Worm (Caenorhabditis elegans) whole organism, late embryonic: ENCODE data around the gene grd-8.

Source experiments
- ceh-31 ChIP-seq: sonication (generic microtip); optimal IDR thresholded peaks from 2 replicates; lab custom pipeline; 2016; ENCODE audit warnings: missing genetic modification characterization, missing compliant biosample characterization
- che-1 ChIP-seq: sonication (generic microtip); optimal IDR thresholded peaks from 2 replicates; lab custom pipeline; 2016; ENCODE audit warnings: mild to moderate bottlenecking, missing genetic modification characterization, missing compliant biosample characterization
- dmd-4 ChIP-seq: sonication (generic microtip); optimal IDR thresholded peaks from 2 replicates; lab custom pipeline; 2016; ENCODE audit warnings: borderline replicate concordance, missing genetic modification characterization, missing compliant biosample characterization
- eyg-1 ChIP-seq: sonication (generic microtip); optimal IDR thresholded peaks from 2 replicates; lab custom pipeline; 2016; ENCODE audit warnings: missing genotype, missing genetic modification characterization, missing compliant biosample characterization
- fax-1 ChIP-seq: sonication (generic microtip); optimal IDR thresholded peaks from 2 replicates; lab custom pipeline; 2016; ENCODE audit warnings: missing genotype, missing genetic modification characterization, missing compliant biosample characterization
- gmeb-2 ChIP-seq: sonication (generic microtip); optimal IDR thresholded peaks from 2 replicates; lab custom pipeline; 2016; ENCODE audit warnings: missing genetic modification characterization, inconsistent platforms, missing compliant biosample characterization
- lim-6 ChIP-seq: sonication (generic microtip); optimal IDR thresholded peaks from 2 replicates; lab custom pipeline; 2016; ENCODE audit warnings: missing genetic modification characterization, missing compliant biosample characterization
- pros-1 ChIP-seq: fragments of 150-350 bp; optimal IDR thresholded peaks from 2 replicates; lab custom pipeline; 2014; ENCODE audit warnings: missing biosample characterization, missing genetic modification reagents, missing genetic modification characterization
- rnt-1 ChIP-seq: sonication (generic microtip); optimal IDR thresholded peaks from 2 replicates; lab custom pipeline; 2016; ENCODE audit warnings: missing genetic modification characterization, missing compliant biosample characterization
- sdc-2 ChIP-seq: sonication (generic microtip); optimal IDR thresholded peaks from 2 replicates; lab custom pipeline; 2016; ENCODE audit warnings: missing genotype, missing genetic modification characterization, missing compliant biosample characterization
- syd-9 ChIP-seq: sonication (generic microtip); optimal IDR thresholded peaks from 2 replicates; lab custom pipeline; 2016; ENCODE audit warnings: mild to moderate bottlenecking, missing genetic modification characterization, moderate library complexity, missing compliant biosample characterization
- tbx-7 ChIP-seq: sonication (generic microtip); optimal IDR thresholded peaks from 2 replicates; lab custom pipeline; 2016; ENCODE audit warnings: missing genotype, missing genetic modification characterization, missing compliant biosample characterization
- unc-86 ChIP-seq: sonication (generic microtip); optimal IDR thresholded peaks from 2 replicates; lab custom pipeline; 2016; ENCODE audit warnings: missing genetic modification characterization, missing compliant biosample characterization

ce11 chrV:7804064-7804800 is 38.1 kb upstream of the grd-8 start, which contains the start of gene uvs-1:
- TF ChIP-seq dmd-4 (no peak), unc-86 (no peak), tbx-7 (tag; lab: Kevin White, UChicago) (no peak), gmeb-2 (tag; lab: Kevin White, UChicago) (no peak), fax-1 (tag; lab: Kevin White, UChicago) (no peak), che-1 (tag; lab: Kevin White, UChicago) (no peak), eyg-1 (tag; lab: Kevin White, UChicago) (no peak), rnt-1 (tag; lab: Kevin White, UChicago) (no peak), lim-6 (tag; lab: Kevin White, UChicago) (no peak), sdc-2 (tag; lab: Kevin White, UChicago) (no peak), syd-9 (tag; lab: Kevin White, UChicago) (no peak), ceh-31 (tag; lab: Kevin White, UChicago) (peak; percentile 41), pros-1 (no peak)
